Worm (Caenorhabditis elegans): ENCODE results near the gene K06H7.2.

Gene K06H7.2

ce11 chrIII:8093079-8093623 is at the start of gene K06H7.2:
Gene K06H7.2, plus strand, starts transcription at chrIII:8093573.
- TF ChIP-seq fkh-8 (tag; optimal IDR thresholded peaks at IDR 0.05): peak; percentile 44
- peak; percentile 66 for TF ChIP-seq nhr-71 (tag; optimal IDR thresholded peaks at IDR 0.05)
- TF ChIP-seq elt-3 (tag; optimal IDR thresholded peaks at IDR 0.05): no peak
- TF ChIP-seq sup-37 (GFP tag; optimal IDR thresholded peaks at IDR 0.05): no peak
- TF ChIP-seq ceh-88 (GFP tag; IDR thresholded peaks at IDR 0.05): no peak
- TF ChIP-seq swsn-7 (tag; optimal IDR thresholded peaks at IDR 0.05): peak; percentile 35
- TF ChIP-seq lin-14 (GFP tag; optimal IDR thresholded peaks at IDR 0.05): peak; percentile 76
- TF ChIP-seq nhr-77 (tag; optimal IDR thresholded peaks at IDR 0.05): peak; percentile 63
- TF ChIP-seq nhr-237 (tag; optimal IDR thresholded peaks at IDR 0.05): peak; percentile 57
- peak; percentile 77 for TF ChIP-seq mep-1 (tag; optimal IDR thresholded peaks at IDR 0.05)
- TF ChIP-seq nhr-47 (tag; optimal IDR thresholded peaks at IDR 0.05): peak; percentile 55
- no peak for TF ChIP-seq C34B4.2 (tag; optimal IDR thresholded peaks at IDR 0.05)
- TF ChIP-seq hpl-2 (GFP tag; optimal IDR thresholded peaks at IDR 0.05): no peak
- TF ChIP-seq ceh-63 (GFP tag; optimal IDR thresholded peaks at IDR 0.05): no peak
- TF ChIP-seq ceh-82 (tag; optimal IDR thresholded peaks at IDR 0.05): peak in 1 of 3 experiments; percentile 39
- TF ChIP-seq C16A3.4 (tag; optimal IDR thresholded peaks at IDR 0.05): peak; percentile 63
- peak; percentile 67 to 90 for TF ChIP-seq lsy-2 (tag; optimal IDR thresholded peaks at IDR 0.05)
- TF ChIP-seq dsc-1 (tag; optimal IDR thresholded peaks at IDR 0.05): peak; percentile 19
- TF ChIP-seq aha-1 (tag; optimal IDR thresholded peaks at IDR 0.05): no peak
- peak; percentile 35 for TF ChIP-seq tbx-2 (tag; optimal IDR thresholded peaks at IDR 0.05)
- peak; percentile 49 to 79 (median 52) for TF ChIP-seq dpl-1 (GFP tag; optimal IDR thresholded peaks at IDR 0.05)
- TF ChIP-seq blmp-1 (tag; optimal IDR thresholded peaks at IDR 0.05): peak; percentile 38
- peak; percentile 53 to 78 for TF ChIP-seq lin-35 (GFP tag; optimal IDR thresholded peaks at IDR 0.05)
- no peak for TF ChIP-seq lir-3 (tag; optimal IDR thresholded peaks at IDR 0.05; ENCODE audit: poor library complexity)
- TF ChIP-seq snpc-4 (tag; optimal IDR thresholded peaks at IDR 0.05): no peak
- no peak for TF ChIP-seq unc-98 (GFP tag; IDR thresholded peaks at IDR 0.05)
- TF ChIP-seq F16B12.6 (tag; optimal IDR thresholded peaks at IDR 0.05): peak; percentile 43
- peak; percentile 78 for TF ChIP-seq lin-15B (tag; optimal IDR thresholded peaks at IDR 0.05)
- no peak for TF ChIP-seq hlh-4 (tag; optimal IDR thresholded peaks at IDR 0.05)
- no peak for TF ChIP-seq ama-1 (optimal IDR thresholded peaks at IDR 0.05)
- TF ChIP-seq nhr-20 (tag; optimal IDR thresholded peaks at IDR 0.05): peak; percentile 50
- peak; percentile 26 for TF ChIP-seq nhr-85 (tag)
- TF ChIP-seq unc-30 (tag; optimal IDR thresholded peaks at IDR 0.05): no peak
- no peak for TF ChIP-seq pqm-1 (tag; optimal IDR thresholded peaks at IDR 0.05)
- no peak for TF ChIP-seq ceh-90 (tag; optimal IDR thresholded peaks at IDR 0.05)
- no peak for TF ChIP-seq xbp-1 (tag; optimal IDR thresholded peaks at IDR 0.05)
- no peak for TF ChIP-seq irx-1 (tag; optimal IDR thresholded peaks at IDR 0.05)
- TF ChIP-seq nhr-90 (tag; optimal IDR thresholded peaks at IDR 0.05; ENCODE audit: poor library complexity): no peak
- TF ChIP-seq snu-23 (GFP tag; optimal IDR thresholded peaks at IDR 0.05): peak; percentile 53
- TF ChIP-seq nhr-28 (tag; optimal IDR thresholded peaks at IDR 0.05): no peak
- no peak for TF ChIP-seq lin-13 (GFP tag; optimal IDR thresholded peaks at IDR 0.05)
- TF ChIP-seq rnt-1 (tag; optimal IDR thresholded peaks at IDR 0.05): peak; percentile 13
- no peak for TF ChIP-seq mab-9 (GFP tag; IDR thresholded peaks at IDR 0.05)
- TF ChIP-seq mdl-1 (tag; optimal IDR thresholded peaks at IDR 0.05): no peak
- TF ChIP-seq ces-1 (GFP tag; optimal IDR thresholded peaks at IDR 0.05): no peak
- no peak for TF ChIP-seq efl-3 (GFP tag; optimal IDR thresholded peaks at IDR 0.05)
- TF ChIP-seq ztf-11 (tag; optimal IDR thresholded peaks at IDR 0.05): no peak
- TF ChIP-seq ceh-8 (GFP tag; optimal IDR thresholded peaks at IDR 0.05): no peak
- no peak for TF ChIP-seq egl-13 (tag; optimal IDR thresholded peaks at IDR 0.05)
- TF ChIP-seq vab-15 (tag; optimal IDR thresholded peaks at IDR 0.05): peak; percentile 22
- TF ChIP-seq aly-2 (tag; optimal IDR thresholded peaks at IDR 0.05): no peak
- TF ChIP-seq efl-1 (optimal IDR thresholded peaks at IDR 0.05): peak; percentile 69 to 73
- TF ChIP-seq efl-1 (GFP tag; optimal IDR thresholded peaks at IDR 0.05 in 1 of 2): peak; percentile 66 to 92
- no peak for TF ChIP-seq unc-130 (tag; optimal IDR thresholded peaks at IDR 0.05)
